Fruit fly (Drosophila melanogaster): ENCODE results near the gene CG14926.
A peak's percentile ranks its signal among the peaks of the same experiment; 100 is the strongest.

Gene CG14926

DNA sequence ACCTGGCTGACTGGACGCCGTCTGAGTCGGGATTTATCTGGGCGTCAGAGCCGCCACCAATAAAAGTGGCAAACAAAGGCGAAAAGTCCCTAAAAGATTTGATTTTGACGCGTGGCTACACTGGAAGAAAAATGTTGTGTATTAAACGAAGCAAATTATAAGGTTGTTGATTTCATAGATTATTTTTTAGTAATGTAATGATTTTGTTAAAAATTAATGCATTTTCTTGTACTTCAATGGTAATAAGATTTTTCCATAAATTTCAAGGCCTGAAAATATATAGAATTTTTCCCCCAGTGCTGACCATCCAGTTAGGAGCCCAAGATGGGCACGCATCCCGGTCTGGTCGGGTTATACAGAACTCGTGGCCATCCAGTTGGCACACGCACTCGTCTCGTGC lies 4.9 kb downstream of the CG14926 start (continued):
- no peak for TF ChIP-seq prd (optimal IDR thresholded peaks at IDR 0.05)
- peak; percentile 39; the same call in 1 of the 3 replicates for TF ChIP-seq prd (GFP tag; IDR thresholded peaks at IDR 0.05)
- TF ChIP-seq CG2875 (GFP tag; optimal IDR thresholded peaks at IDR 0.05) = no peak
- TF ChIP-seq grau (tag; optimal IDR thresholded peaks at IDR 0.05) = peak; percentile 47
- no peak for TF ChIP-seq ab (GFP tag; optimal IDR thresholded peaks at IDR 0.05)
- no peak for TF ChIP-seq Dp (GFP tag; optimal IDR thresholded peaks at IDR 0.05)
- TF ChIP-seq knrl (GFP tag; IDR thresholded peaks at IDR 0.05; ENCODE audit: partially characterized antibody) = no peak
- TF ChIP-seq ftz-f1 (GFP tag; optimal IDR thresholded peaks at IDR 0.05) = no peak
- TF ChIP-seq da (GFP tag; optimal IDR thresholded peaks at IDR 0.05) = no peak
- TF ChIP-seq YL-1 (GFP tag; optimal IDR thresholded peaks at IDR 0.05) = no peak
- TF ChIP-seq CG9932 (GFP tag; IDR thresholded peaks at IDR 0.05) = no peak
- TF ChIP-seq CG8478 (optimal IDR thresholded peaks at IDR 0.05) = no peak
- no peak for TF ChIP-seq Scr (GFP tag; IDR thresholded peaks at IDR 0.05; ENCODE audit: partially characterized antibody)
- no peak for TF ChIP-seq bbx (GFP tag; IDR thresholded peaks at IDR 0.05; ENCODE audit: partially characterized antibody)
- no peak for TF ChIP-seq CG14965 (GFP tag; optimal IDR thresholded peaks at IDR 0.05; ENCODE audit: borderline replicate concordance)
- TF ChIP-seq sug (tag; optimal IDR thresholded peaks at IDR 0.05) = no peak
- TF ChIP-seq chm (GFP tag; IDR thresholded peaks at IDR 0.05) = no peak
- no peak for TF ChIP-seq CG3847 (GFP tag; IDR thresholded peaks at IDR 0.05)
- no peak for TF ChIP-seq CG13296 (GFP tag; optimal IDR thresholded peaks at IDR 0.05)
- TF ChIP-seq zfh1 (GFP tag; IDR thresholded peaks at IDR 0.05) = peak; percentile 73
- no peak for TF ChIP-seq ATbp (GFP tag; optimal IDR thresholded peaks at IDR 0.05)
- TF ChIP-seq zen (tag; optimal IDR thresholded peaks at IDR 0.05) = no peak
- no peak for TF ChIP-seq Nf-YA (GFP tag; IDR thresholded peaks at IDR 0.05)
- no peak for TF ChIP-seq CG7271 (tag; optimal IDR thresholded peaks at IDR 0.05)
- TF ChIP-seq CG17359 (tag; optimal IDR thresholded peaks at IDR 0.05) = no peak
- TF ChIP-seq Drgx (GFP tag; IDR thresholded peaks at IDR 0.05) = no peak
- TF ChIP-seq CG6254 (GFP tag; optimal IDR thresholded peaks at IDR 0.05) = no peak
- no peak for TF ChIP-seq oc (tag; optimal IDR thresholded peaks at IDR 0.05)
- no peak for TF ChIP-seq Rfx (GFP tag; IDR thresholded peaks at IDR 0.05)
- no peak for TF ChIP-seq gcm2 (GFP tag; optimal IDR thresholded peaks at IDR 0.05)
- no peak for TF ChIP-seq GATAe (GFP tag; conservative IDR thresholded peaks at IDR 0.05)
- TF ChIP-seq CG10267 (tag; optimal IDR thresholded peaks at IDR 0.05) = peak; percentile 50
- TF ChIP-seq phol (tag; optimal IDR thresholded peaks at IDR 0.05) = peak; percentile 9
- no peak for TF ChIP-seq CG10147 (GFP tag; optimal IDR thresholded peaks at IDR 0.05)
- TF ChIP-seq CkIIα-i1 (GFP tag; IDR thresholded peaks at IDR 0.05) = no peak
- no peak for TF ChIP-seq pros (GFP tag; optimal IDR thresholded peaks at IDR 0.05)
- TF ChIP-seq CG8281 (tag; optimal IDR thresholded peaks at IDR 0.05) = no peak
- TF ChIP-seq CG3995 (GFP tag; optimal IDR thresholded peaks at IDR 0.05) = no peak
- no peak for TF ChIP-seq Six4 (GFP tag; optimal IDR thresholded peaks at IDR 0.05)
- TF ChIP-seq peb (GFP tag; IDR thresholded peaks at IDR 0.05) = no peak
- no peak for TF ChIP-seq cas (GFP tag; IDR thresholded peaks at IDR 0.05)
- no peak for TF ChIP-seq Hr78 (GFP tag; optimal IDR thresholded peaks at IDR 0.05)
- TF ChIP-seq Awh (GFP tag; IDR thresholded peaks at IDR 0.05) = no peak
- no peak for TF ChIP-seq unc-4 (GFP tag; IDR thresholded peaks at IDR 0.05; ENCODE audit: partially characterized antibody)
- TF ChIP-seq sim (GFP tag; IDR thresholded peaks at IDR 0.05) = no peak
- TF ChIP-seq Meics (GFP tag; optimal IDR thresholded peaks at IDR 0.05) = no peak
- TF ChIP-seq CG2678 (tag; optimal IDR thresholded peaks at IDR 0.05) = no peak
- TF ChIP-seq gt (GFP tag; IDR thresholded peaks at IDR 0.05) = no peak
- TF ChIP-seq CG2129 (GFP tag; IDR thresholded peaks at IDR 0.05; ENCODE audit: partially characterized antibody) = no peak
- peak; percentile 3 for TF ChIP-seq CG10462 (GFP tag; optimal IDR thresholded peaks at IDR 0.05)
- TF ChIP-seq CG11085 (GFP tag; IDR thresholded peaks at IDR 0.05) = no peak
- no peak for TF ChIP-seq Hmx (GFP tag; optimal IDR thresholded peaks at IDR 0.05)
